Worm (Caenorhabditis elegans): ENCODE measurements around the gene K09B11.5.
"Not testable (repeated sequence)": the region's sequence is repeated elsewhere in the genome, so short reads cannot be mapped to it uniquely, and the experiment has no call there.

The K09B11.5 gene

DNA sequence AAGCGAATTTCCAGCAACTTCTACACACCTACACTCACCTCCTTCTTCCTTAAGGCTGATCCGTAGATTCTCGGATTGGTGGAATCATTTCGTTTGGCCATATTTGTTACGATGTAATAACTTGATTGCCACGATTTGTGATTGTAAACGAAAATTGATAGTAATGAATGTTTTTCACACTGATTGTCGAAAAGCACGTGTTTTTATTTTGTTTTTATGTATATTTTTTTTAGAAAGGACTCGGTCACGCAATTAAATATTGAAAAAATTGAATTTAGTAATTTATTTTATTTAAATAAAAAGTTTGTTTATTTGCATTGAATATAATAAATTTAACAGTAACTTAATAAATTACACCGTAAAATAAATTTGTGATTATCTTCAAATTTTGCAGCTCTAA lies at the start of gene K09B11.5:
TSS of gene K09B11.5 (minus strand) at position 101 of the 400 bp plus-strand sequence.
- not testable (repeated sequence) for TF ChIP-seq W03F9.2, him-1, dao-5 (tag; optimal IDR thresholded peaks at IDR 0.05)

DNA sequence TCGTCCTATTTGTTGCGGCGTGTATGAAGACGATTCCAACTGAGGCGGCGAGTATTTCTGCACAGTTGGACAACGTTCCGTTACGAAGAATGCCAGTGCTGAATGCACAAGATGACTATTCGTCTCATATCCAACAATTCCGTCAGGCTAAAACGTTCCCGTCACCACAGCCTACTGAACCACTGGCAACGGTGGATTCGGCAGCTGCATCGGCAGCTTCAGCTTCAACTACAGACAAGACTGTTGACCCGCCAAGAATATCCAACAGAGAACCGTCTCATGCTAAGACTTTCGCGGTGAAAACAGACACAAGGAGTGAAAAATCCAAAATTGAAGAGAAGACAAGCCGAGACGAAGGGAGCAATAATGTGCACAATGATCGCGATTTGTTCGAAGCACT lies 49.8 kb upstream of the K09B11.5 start:
- no peak for TF ChIP-seq dao-5 (tag; optimal IDR thresholded peaks at IDR 0.05)
- no peak for TF ChIP-seq W03F9.2 (tag; optimal IDR thresholded peaks at IDR 0.05)
- no peak for TF ChIP-seq him-1 (tag; optimal IDR thresholded peaks at IDR 0.05)

DNA sequence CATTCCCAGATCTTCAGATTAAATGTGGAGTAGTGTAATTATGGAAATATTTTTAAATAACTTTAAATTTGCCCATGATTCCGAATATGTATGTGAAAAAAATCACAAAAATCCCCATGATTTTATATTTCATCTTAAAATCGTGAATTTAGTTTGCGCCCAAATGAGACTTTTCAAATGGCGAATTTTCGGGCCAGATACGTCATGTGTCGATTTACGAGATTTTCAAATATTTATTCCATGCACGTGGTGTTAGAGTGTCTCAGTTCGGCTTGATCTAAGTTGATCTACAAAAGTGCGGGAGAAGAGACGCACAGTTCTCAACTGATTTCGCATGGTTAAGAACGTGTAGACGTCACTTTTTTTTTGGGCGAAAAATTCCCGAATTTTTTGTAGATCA lies 48.7 kb upstream of the K09B11.5 start, which contains the start of gene Y38H8A.1:
TSS of gene Y38H8A.1 (plus strand) at position 301 of the 400 bp plus-strand sequence.
- TF ChIP-seq him-1 (tag; optimal IDR thresholded peaks at IDR 0.05) (no peak), W03F9.2 (tag; optimal IDR thresholded peaks at IDR 0.05) (no peak), dao-5 (tag; optimal IDR thresholded peaks at IDR 0.05) (no peak)

DNA sequence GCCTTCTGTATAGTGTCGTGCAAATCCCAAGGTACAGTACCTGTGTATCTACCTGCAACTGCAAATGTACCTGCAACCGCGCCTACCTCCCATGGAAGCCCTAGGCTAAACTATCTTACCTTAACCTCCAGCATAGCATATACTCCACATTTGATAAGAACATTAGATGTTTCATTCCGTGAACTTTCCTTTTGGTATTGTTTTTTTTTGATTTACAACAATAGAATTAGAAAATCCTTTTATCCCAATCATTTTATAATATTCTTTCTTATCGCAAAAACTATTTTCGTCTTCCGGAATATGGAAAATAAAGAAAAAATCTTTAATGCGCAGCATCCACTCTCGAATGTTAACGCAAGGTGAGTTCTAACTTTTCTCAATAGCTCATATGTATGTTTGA lies 40.3 kb upstream of the K09B11.5 start, which contains the start of gene Y38H8A.2:
TSS of gene Y38H8A.2 (plus strand) at position 301 of the 400 bp plus-strand sequence.
- no peak for TF ChIP-seq W03F9.2 (tag; optimal IDR thresholded peaks at IDR 0.05)
- no peak for TF ChIP-seq him-1 (tag; optimal IDR thresholded peaks at IDR 0.05)
- no peak for TF ChIP-seq dao-5 (tag; optimal IDR thresholded peaks at IDR 0.05)

DNA sequence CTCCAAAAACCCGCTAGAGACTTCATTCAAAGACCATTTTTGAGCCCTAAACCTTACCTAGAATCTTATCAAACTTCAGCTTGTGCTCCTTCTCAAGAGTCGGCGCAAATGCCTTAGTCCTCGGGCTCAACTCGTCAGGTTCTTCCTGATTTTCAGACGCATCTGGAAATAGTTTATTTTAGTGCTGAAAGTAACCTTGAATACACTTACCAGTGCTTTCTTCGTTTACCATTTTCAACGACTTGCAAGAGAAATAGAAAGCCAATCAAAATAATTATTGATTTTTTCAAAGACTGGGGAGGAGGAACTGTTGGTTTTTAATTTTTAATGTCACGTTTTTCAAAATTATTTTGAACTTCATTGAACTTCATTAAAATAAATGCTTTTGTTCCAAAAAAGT lies 38.2 kb upstream of the K09B11.5 start, which contains the start of the genes ttbk-8.1 and Y38H8A.4:
TSS of gene ttbk-8.1 (plus strand) at position 301 of the 400 bp plus-strand sequence.
TSS of gene Y38H8A.4 (minus strand) at position 366 of the 400 bp plus-strand sequence.
- TF ChIP-seq W03F9.2 (tag; optimal IDR thresholded peaks at IDR 0.05) = no peak
- TF ChIP-seq dao-5 (tag; optimal IDR thresholded peaks at IDR 0.05) = no peak
- no peak for TF ChIP-seq him-1 (tag; optimal IDR thresholded peaks at IDR 0.05)

DNA sequence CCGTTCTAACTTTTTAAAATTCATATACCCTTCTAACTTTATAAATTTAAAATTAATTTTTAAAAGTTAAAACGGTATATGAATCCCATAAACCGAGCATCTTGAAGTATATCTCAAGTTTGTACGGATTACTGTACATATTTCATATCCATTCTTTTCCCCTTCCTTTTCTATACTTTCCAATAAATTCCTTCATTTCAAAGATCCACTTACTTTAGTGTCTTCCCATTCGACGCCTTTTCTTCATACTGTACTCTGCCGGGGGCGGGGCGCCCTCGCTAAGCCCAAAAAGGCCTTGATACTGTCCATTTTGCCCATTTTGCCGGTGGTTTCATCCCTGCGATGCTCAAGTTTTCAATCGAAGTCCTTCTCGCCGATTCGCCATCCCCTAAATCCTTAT lies 32.0 kb upstream of the K09B11.5 start, which contains the start of gene fezf-1:
TSS of gene fezf-1 (plus strand) at position 301 of the 400 bp plus-strand sequence.
- TF ChIP-seq dao-5 (tag; optimal IDR thresholded peaks at IDR 0.05) (no peak), W03F9.2 (tag; optimal IDR thresholded peaks at IDR 0.05) (no peak), him-1 (tag; optimal IDR thresholded peaks at IDR 0.05) (no peak)

DNA sequence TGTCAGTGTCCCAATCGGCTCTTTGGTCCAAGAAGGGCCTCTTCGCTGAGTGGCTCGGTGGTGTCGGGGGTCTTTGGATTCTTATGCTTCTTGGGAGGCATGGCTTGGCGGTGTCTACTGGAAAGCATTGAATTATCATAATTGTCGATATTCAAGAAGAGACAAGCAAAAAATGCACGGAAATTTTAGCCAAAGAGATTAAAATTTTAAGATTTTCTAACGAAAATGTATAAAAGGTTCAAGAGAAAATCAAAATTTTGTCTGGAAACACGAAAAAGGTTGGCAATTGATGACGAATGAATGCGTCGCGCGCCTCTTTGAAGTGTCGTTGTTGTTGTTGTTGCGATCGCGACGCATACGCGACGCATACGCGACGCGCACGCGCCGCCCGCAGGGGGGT lies 27.1 kb upstream of the K09B11.5 start, which contains the start of gene Y38H8A.12:
TSS of gene Y38H8A.12 (minus strand) at position 101 of the 400 bp plus-strand sequence.
- TF ChIP-seq W03F9.2 (tag; optimal IDR thresholded peaks at IDR 0.05) (no peak), dao-5 (tag; optimal IDR thresholded peaks at IDR 0.05) (no peak), him-1 (tag; optimal IDR thresholded peaks at IDR 0.05) (no peak)

DNA sequence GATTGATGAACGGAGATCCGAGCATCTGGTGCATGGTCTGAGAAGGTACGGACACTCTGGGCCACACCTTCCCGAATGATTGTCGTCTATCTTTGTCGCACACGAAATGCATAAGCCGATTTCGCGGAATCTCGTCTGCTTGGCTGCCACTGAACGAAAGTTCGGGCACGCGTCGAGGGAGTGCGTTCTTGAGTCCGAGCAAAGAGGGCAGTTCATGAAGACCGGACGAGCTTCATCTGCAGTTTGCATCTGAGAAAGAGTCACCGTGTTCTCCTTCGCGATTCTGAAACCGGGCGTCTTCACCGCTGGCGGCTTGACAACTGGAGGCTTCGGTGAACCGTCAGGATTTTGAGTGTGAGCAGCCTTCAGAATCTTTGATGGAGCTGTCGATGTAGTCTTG lies 24.4 kb upstream of the K09B11.5 start:
- no peak for TF ChIP-seq dao-5 (tag; optimal IDR thresholded peaks at IDR 0.05)

DNA sequence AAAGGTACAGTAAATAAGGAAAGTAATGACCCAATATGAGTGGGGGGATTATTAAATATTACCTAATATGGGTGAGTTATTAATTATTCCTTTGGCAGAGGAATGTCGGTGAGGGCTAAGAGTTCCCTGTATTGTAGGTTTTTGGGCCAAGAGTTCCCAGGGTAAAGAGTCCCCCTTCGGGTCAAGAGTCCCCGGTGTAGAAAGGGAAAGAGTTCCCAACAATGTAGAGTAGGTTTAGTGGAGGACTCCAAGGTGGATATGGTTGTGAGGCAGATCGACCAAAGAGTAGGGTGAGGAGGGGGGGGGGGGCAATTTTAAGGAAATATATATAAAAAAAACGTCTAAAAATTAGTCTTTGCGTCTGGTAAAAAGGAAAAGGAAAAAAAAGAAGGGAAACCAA lies 23.1 kb upstream of the K09B11.5 start:
- TF ChIP-seq W03F9.2 (tag; optimal IDR thresholded peaks at IDR 0.05) (no peak), dao-5 (tag; optimal IDR thresholded peaks at IDR 0.05) (no peak), him-1 (tag; optimal IDR thresholded peaks at IDR 0.05) (no peak)

DNA sequence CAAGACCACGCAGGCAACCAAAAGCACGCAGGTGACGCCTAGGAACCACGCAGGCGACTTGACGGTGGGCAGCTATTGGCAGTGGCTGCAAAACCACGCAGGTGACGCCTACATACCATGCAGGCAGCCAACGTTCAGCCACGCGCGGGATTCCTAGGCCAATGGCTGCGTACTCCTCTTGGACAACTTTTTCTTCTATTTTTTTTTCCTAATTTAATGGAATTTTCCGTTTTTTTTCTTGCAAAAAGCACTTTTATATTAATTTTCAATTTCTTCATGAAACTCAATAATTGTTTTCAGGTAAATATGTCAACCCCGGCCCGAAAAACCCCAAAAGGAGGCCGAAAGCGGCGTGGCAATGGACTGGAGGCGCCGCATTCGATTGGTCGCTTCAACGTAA lies 21.4 kb upstream of the K09B11.5 start, which contains the start of gene Y38H8A.7:
TSS of gene Y38H8A.7 (plus strand) at position 301 of the 400 bp plus-strand sequence.
- TF ChIP-seq dao-5, him-1, W03F9.2 (tag; optimal IDR thresholded peaks at IDR 0.05): not testable (repeated sequence)

DNA sequence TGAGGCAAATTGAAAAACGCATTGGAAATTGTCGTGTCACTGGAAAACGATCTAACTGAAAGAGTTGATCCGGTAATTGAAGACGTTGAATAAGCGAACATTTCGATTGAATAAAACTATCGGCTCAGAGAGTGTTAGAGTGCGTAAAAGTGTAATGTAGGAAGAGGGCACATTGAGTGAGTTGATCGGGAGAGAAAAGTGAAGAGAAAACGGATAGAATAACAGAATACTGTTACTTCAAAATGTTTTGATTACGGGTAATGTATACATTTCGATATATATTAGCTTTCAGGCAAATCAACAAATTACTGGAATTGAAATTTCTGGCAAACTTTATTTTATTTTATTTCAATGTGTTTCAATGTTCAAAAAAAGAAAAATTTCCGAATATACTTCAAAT lies 20.9 kb upstream of the K09B11.5 start, which contains the start of gene uso-1:
TSS of gene uso-1 (minus strand) at position 101 of the 400 bp plus-strand sequence.
- no peak for TF ChIP-seq him-1 (tag; optimal IDR thresholded peaks at IDR 0.05)
- TF ChIP-seq W03F9.2 (tag; optimal IDR thresholded peaks at IDR 0.05) = no peak
- no peak for TF ChIP-seq dao-5 (tag; optimal IDR thresholded peaks at IDR 0.05)

DNA sequence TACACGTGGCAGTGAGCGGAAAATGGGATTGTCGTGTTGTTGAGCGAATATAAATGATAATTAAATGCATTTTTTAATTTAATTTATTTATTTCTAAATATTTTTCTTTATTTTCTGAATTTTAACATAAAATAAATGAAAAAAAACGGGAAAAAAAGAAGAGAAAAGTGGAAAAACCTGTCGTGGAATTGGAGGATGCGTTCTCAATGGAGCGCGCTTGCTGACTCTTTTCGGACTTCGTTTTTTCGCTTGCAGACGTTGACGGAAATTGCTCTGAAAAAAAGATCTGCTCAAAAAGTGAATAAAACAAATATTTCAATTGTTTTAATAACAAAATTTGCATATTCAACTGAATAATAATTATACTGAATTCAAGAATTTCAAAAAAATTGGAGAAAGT lies 19.7 kb upstream of the K09B11.5 start:
- no peak for TF ChIP-seq W03F9.2 (tag; optimal IDR thresholded peaks at IDR 0.05)
- no peak for TF ChIP-seq dao-5 (tag; optimal IDR thresholded peaks at IDR 0.05)
- TF ChIP-seq him-1 (tag; optimal IDR thresholded peaks at IDR 0.05) = no peak

DNA sequence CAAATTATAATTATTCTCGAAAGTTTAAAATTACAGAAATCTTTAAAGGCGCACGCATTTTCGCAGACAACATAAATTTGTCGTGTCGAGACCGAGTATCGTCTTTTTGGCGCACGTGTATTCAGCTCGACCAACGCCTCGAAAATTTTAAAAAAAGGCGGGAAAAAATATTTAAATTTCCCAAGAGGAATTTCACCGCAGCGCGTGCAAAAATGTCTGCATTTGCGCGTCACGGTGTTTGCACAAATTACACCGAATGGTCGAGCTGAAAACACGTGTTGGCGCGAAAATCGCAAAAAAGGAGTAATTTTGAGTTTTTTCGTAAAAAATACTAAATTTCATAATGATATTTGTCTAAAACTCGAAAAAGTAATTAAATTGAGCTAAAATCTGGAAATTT lies 16.9 kb upstream of the K09B11.5 start:
- no peak for TF ChIP-seq dao-5 (tag; optimal IDR thresholded peaks at IDR 0.05)
- no peak for TF ChIP-seq W03F9.2 (tag; optimal IDR thresholded peaks at IDR 0.05)
- no peak for TF ChIP-seq him-1 (tag; optimal IDR thresholded peaks at IDR 0.05)

DNA sequence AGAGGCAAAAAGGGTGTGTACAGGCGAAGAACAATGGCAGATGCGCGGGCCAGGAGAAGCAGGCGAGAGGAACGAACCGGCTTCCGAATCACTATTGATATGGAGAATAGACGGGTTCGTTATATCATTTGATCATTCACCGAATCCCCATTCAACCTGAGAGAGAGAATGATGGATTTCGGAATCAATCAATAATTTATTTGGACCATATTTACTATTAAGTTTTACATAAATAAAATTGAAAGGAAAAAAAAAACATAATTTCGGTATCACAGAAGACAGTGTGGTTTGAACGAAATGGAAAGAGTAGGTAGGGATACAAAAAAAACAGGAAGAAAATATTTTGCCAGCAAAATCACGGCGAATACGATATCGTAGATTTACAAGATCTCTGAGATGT lies 11.5 kb upstream of the K09B11.5 start, which contains the start of gene mam-3:
TSS of gene mam-3 (minus strand) at position 101 of the 400 bp plus-strand sequence.
- TF ChIP-seq him-1 (tag; optimal IDR thresholded peaks at IDR 0.05) (no peak), W03F9.2 (tag; optimal IDR thresholded peaks at IDR 0.05) (no peak), dao-5 (tag; optimal IDR thresholded peaks at IDR 0.05) (no peak)

DNA sequence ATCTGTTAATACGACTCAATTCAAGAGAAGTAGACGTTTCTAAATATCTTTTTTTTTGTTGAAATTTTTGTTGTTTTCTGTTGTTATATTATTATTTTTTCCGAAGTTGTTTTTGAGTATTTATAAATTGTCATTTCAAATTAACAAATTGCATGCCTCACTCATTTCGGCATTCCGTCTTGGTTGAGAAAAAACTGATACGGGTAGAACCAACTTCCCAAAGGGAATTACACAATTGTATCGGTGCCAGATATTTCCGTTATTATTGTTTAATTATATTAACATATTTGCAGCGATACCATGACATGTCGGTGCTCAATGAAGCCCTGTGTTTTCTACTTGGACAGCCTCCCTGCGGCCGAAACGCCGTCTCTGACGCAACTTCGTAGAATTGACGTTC lies 4.6 kb downstream of the K09B11.5 start, which contains the start of gene K09B11.4:
TSS of gene K09B11.4 (plus strand) at position 301 of the 400 bp plus-strand sequence.
- no peak for TF ChIP-seq W03F9.2 (tag; optimal IDR thresholded peaks at IDR 0.05)
- no peak for TF ChIP-seq dao-5 (tag; optimal IDR thresholded peaks at IDR 0.05)
- no peak for TF ChIP-seq him-1 (tag; optimal IDR thresholded peaks at IDR 0.05)
